Fruit fly (Drosophila melanogaster): Measurements from ENCODE around the gene Prosbeta4.
A peak's percentile ranks its signal among the peaks of the same experiment; 100 is the strongest.

The Prosbeta4 gene

dm6 chr2L:16720707-16721700, 10.9 kb downstream of the Prosbeta4 start (continued):
- peak; percentile 94 for TF ChIP-seq CG31441 (GFP tag; IDR thresholded peaks at IDR 0.05)
- TF ChIP-seq CG4282 (GFP tag; optimal IDR thresholded peaks at IDR 0.05), result peak; percentile 17
- peak; percentile 86 for TF ChIP-seq CG17385 (GFP tag; optimal IDR thresholded peaks at IDR 0.05)
- no peak for TF ChIP-seq Dref (GFP tag; IDR thresholded peaks at IDR 0.05)
- TF ChIP-seq CG9932 (GFP tag; IDR thresholded peaks at IDR 0.05), result peak; percentile 93
- peak; percentile 87 for TF ChIP-seq CG10654 (GFP tag; optimal IDR thresholded peaks at IDR 0.05)
- no peak for TF ChIP-seq CG15479 (GFP tag; optimal IDR thresholded peaks at IDR 0.05)
- peak; percentile 82 for TF ChIP-seq PHDP (tag; optimal IDR thresholded peaks at IDR 0.05)
- TF ChIP-seq CG18262 (tag; optimal IDR thresholded peaks at IDR 0.05), result peak; percentile 95
- TF ChIP-seq Antp (GFP tag; optimal IDR thresholded peaks at IDR 0.05), result peak; percentile 61
- TF ChIP-seq dmrt11E (tag; optimal IDR thresholded peaks at IDR 0.05), result peak; percentile 48
- TF ChIP-seq Dfd (GFP tag; optimal IDR thresholded peaks at IDR 0.05), result no peak
- peak; percentile 65 for TF ChIP-seq ash1 (GFP tag; optimal IDR thresholded peaks at IDR 0.05)
- TF ChIP-seq E2f1 (GFP tag; IDR thresholded peaks at IDR 0.05), result peak; percentile 95
- peak; percentile 90 for TF ChIP-seq wor (GFP tag; IDR thresholded peaks at IDR 0.05)
- TF ChIP-seq emc (GFP tag; optimal IDR thresholded peaks at IDR 0.05), result no peak
- TF ChIP-seq jumu (GFP tag; optimal IDR thresholded peaks at IDR 0.05), result peak; percentile 61
- peak; percentile 94 for TF ChIP-seq Dbx (GFP tag; IDR thresholded peaks at IDR 0.05)
- peak; percentile 98 for TF ChIP-seq Xrp1 (GFP tag; IDR thresholded peaks at IDR 0.05)
- peak; percentile 54 for TF ChIP-seq CG1792 (GFP tag; optimal IDR thresholded peaks at IDR 0.05)
- TF ChIP-seq CG12744 (GFP tag; optimal IDR thresholded peaks at IDR 0.05), result peak; percentile 76
- TF ChIP-seq fu2 (GFP tag; optimal IDR thresholded peaks at IDR 0.05), result peak; percentile 46
- no peak for TF ChIP-seq ab (GFP tag; optimal IDR thresholded peaks at IDR 0.05)
- peak; percentile 87 for TF ChIP-seq lbe (GFP tag; optimal IDR thresholded peaks at IDR 0.05)
- peak; percentile 62 for TF ChIP-seq z (GFP tag; IDR thresholded peaks at IDR 0.05)
- TF ChIP-seq lmd (GFP tag; IDR thresholded peaks at IDR 0.05), result peak; percentile 90
- TF ChIP-seq CG8765 (GFP tag; IDR thresholded peaks at IDR 0.05), result peak; percentile 91
- TF ChIP-seq twi (tag; optimal IDR thresholded peaks at IDR 0.05), result peak; percentile 79
- no peak; the same call in 1 of the 2 replicates for TF ChIP-seq Doc2 (GFP tag; IDR thresholded peaks at IDR 0.05)
- TF ChIP-seq CG3281 (GFP tag; optimal IDR thresholded peaks at IDR 0.05), result peak; percentile 88
- peak; percentile 92 for TF ChIP-seq tin (GFP tag; optimal IDR thresholded peaks at IDR 0.05)
- peak; percentile 88 for TF ChIP-seq ssp (GFP tag; IDR thresholded peaks at IDR 0.05)
- TF ChIP-seq stc (GFP tag; IDR thresholded peaks at IDR 0.05), result peak; percentile 97
- TF ChIP-seq chinmo (GFP tag; IDR thresholded peaks at IDR 0.05; ENCODE audit: partially characterized antibody), result peak; percentile 88
- peak; percentile 60 for TF ChIP-seq Nf-YB (GFP tag; optimal IDR thresholded peaks at IDR 0.05)
- TF ChIP-seq BEAF-32 (GFP tag; optimal IDR thresholded peaks at IDR 0.05), result no peak
- TF ChIP-seq wek (GFP tag; optimal IDR thresholded peaks at IDR 0.05), result peak; percentile 41
- peak; percentile 34 for TF ChIP-seq CG9609 (GFP tag; optimal IDR thresholded peaks at IDR 0.05)
- TF ChIP-seq pho (GFP tag; optimal IDR thresholded peaks at IDR 0.05), result peak; percentile 79
- peak; percentile 88 for TF ChIP-seq nau (GFP tag; optimal IDR thresholded peaks at IDR 0.05)
- TF ChIP-seq CG12219 (GFP tag; optimal IDR thresholded peaks at IDR 0.05), result peak; percentile 68
- TF ChIP-seq bcd (GFP tag; optimal IDR thresholded peaks at IDR 0.05), result peak; percentile 90
- TF ChIP-seq Dad (GFP tag; optimal IDR thresholded peaks at IDR 0.05), result peak; percentile 74
- TF ChIP-seq gro (GFP tag; optimal IDR thresholded peaks at IDR 0.05), result peak; percentile 25
- TF ChIP-seq gce (GFP tag; IDR thresholded peaks at IDR 0.05), result peak; percentile 92
- TF ChIP-seq slp2 (GFP tag; optimal IDR thresholded peaks at IDR 0.05), result peak; percentile 68
- peak; percentile 93 for TF ChIP-seq ap (GFP tag; IDR thresholded peaks at IDR 0.05)
- peak; percentile 72 for TF ChIP-seq Camta (GFP tag; optimal IDR thresholded peaks at IDR 0.05)
- peak; percentile 76 for TF ChIP-seq CG15696 (tag; optimal IDR thresholded peaks at IDR 0.05)

All from whole organism, embryonic.